Fruit fly (Drosophila melanogaster): ENCODE data around the gene Ibf2.

DNA sequence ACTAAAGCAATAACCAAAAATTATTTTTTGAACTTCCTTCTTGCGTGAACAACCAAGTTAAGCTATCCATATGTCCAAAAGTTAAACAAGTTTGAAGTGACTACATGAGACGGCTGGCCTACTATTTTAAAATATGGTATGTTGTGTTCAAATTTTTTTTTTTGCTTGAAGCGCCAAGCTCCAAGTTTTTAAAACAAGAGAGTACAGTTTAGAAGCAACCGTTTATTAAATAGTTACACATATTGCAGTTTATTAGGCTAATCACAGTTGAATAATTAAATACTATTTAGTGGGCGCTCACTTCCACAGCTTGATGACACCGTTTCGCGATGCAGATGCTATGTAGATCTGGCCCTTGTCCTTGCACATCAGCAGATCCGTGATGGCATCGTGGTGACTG is 17.7 kb downstream of the Ibf2 start, which contains the start of gene D1:
- no peak for TF ChIP-seq usp (GFP tag; optimal IDR thresholded peaks at IDR 0.05)
- no peak for TF ChIP-seq CG8478 (optimal IDR thresholded peaks at IDR 0.05)
